Worm (Caenorhabditis elegans): ENCODE data around the gene srbc-51.
A peak's percentile ranks its signal among the peaks of the same experiment; 100 is the strongest.
"Not testable (repeated sequence)": the region's sequence is repeated elsewhere in the genome, so short reads cannot be mapped to it uniquely, and the experiment has no call there.

The srbc-51 gene

ce11 chrV:15803748-15804147 lies 22.5 kb upstream of the srbc-51 start, which contains the start of gene T26E4.18:
Gene T26E4.18 (minus strand): TSS chrV:15803848.
- TF ChIP-seq zip-2 (tag; optimal IDR thresholded peaks at IDR 0.05); aha-1 (tag); Y5F2A.4 (GFP tag; optimal IDR thresholded peaks at IDR 0.05): not testable (repeated sequence)

ce11 chrV:15807420-15807819 lies 18.8 kb upstream of the srbc-51 start, which contains the start of gene srsx-38:
Gene srsx-38 (minus strand): TSS chrV:15807520.
- not testable (repeated sequence) for TF ChIP-seq ztf-11 (tag; optimal IDR thresholded peaks at IDR 0.05); nhr-10 (tag; optimal IDR thresholded peaks at IDR 0.05); gei-8 (GFP tag; optimal IDR thresholded peaks at IDR 0.05)

ce11 chrV:15809543-15809942 lies 16.7 kb upstream of the srbc-51 start, which contains the start of gene srsx-36:
Gene srsx-36 (minus strand): TSS chrV:15809643.
- no peak for TF ChIP-seq hlh-11 (tag; optimal IDR thresholded peaks at IDR 0.05)
- TF ChIP-seq Y105C5A.15 (GFP tag; IDR thresholded peaks at IDR 0.05), result no peak
- TF ChIP-seq ces-1 (GFP tag; optimal IDR thresholded peaks at IDR 0.05), result no peak
- TF ChIP-seq tag-97 (GFP tag; IDR thresholded peaks at IDR 0.05), result no peak
- no peak for TF ChIP-seq D1046.2 (GFP tag; IDR thresholded peaks at IDR 0.05)

ce11 chrV:15810446-15810845 lies 15.8 kb upstream of the srbc-51 start, which contains the start of gene F54B8.1:
Gene F54B8.1 (plus strand): TSS chrV:15810746.
- no peak for TF ChIP-seq ZK546.5 (tag; optimal IDR thresholded peaks at IDR 0.05)
- TF ChIP-seq ceh-44 (GFP tag; IDR thresholded peaks at IDR 0.05), result no peak
- TF ChIP-seq mep-1 (tag; optimal IDR thresholded peaks at IDR 0.05), result no peak
- TF ChIP-seq tag-97 (GFP tag; IDR thresholded peaks at IDR 0.05), result no peak
- no peak for TF ChIP-seq cey-2 (tag; optimal IDR thresholded peaks at IDR 0.05; ENCODE audit: borderline replicate concordance, insufficient read depth)
- no peak for TF ChIP-seq F44E2.7 (GFP tag; IDR thresholded peaks at IDR 0.05)
- no peak for TF ChIP-seq lir-3 (tag; optimal IDR thresholded peaks at IDR 0.05)
- TF ChIP-seq zip-11 (GFP tag; IDR thresholded peaks at IDR 0.05), result no peak
- no peak for TF ChIP-seq nhr-76 (tag; optimal IDR thresholded peaks at IDR 0.05)
- TF ChIP-seq ceh-32 (tag; optimal IDR thresholded peaks at IDR 0.05; ENCODE audit: poor library complexity), result no peak

ce11 chrV:15811982-15812381 lies 14.2 kb upstream of the srbc-51 start, which contains the start of gene nhr-282:
Gene nhr-282 (plus strand): TSS chrV:15812282.
- not testable (repeated sequence) for TF ChIP-seq tra-1 (GFP tag; IDR thresholded peaks at IDR 0.05); dve-1 (tag; optimal IDR thresholded peaks at IDR 0.05; ENCODE audit: insufficient read depth); lim-7 (GFP tag; IDR thresholded peaks at IDR 0.05)

- TF ChIP-seq unc-62 (GFP tag; optimal IDR thresholded peaks at IDR 0.05 in 1 of 2), result no peak
- TF ChIP-seq unc-62 (tag; optimal IDR thresholded peaks at IDR 0.05), result no peak
- TF ChIP-seq duxl-1 (tag; optimal IDR thresholded peaks at IDR 0.05; ENCODE audit: poor library complexity), result no peak
- peak; percentile 71 for TF ChIP-seq zip-2 (tag; optimal IDR thresholded peaks at IDR 0.05)
- no peak for TF ChIP-seq nhr-25 (tag; optimal IDR thresholded peaks at IDR 0.05; ENCODE audit: borderline replicate concordance, insufficient read depth)
- peak; percentile 24 for TF ChIP-seq hlh-30 (tag; optimal IDR thresholded peaks at IDR 0.05; ENCODE audit: insufficient read depth)
- TF ChIP-seq lim-7 (GFP tag; IDR thresholded peaks at IDR 0.05), result no peak
- TF ChIP-seq Y105C5A.15 (GFP tag; IDR thresholded peaks at IDR 0.05), result no peak
- TF ChIP-seq nhr-77 (tag; optimal IDR thresholded peaks at IDR 0.05), result no peak
- no peak for TF ChIP-seq spr-1 (tag; optimal IDR thresholded peaks at IDR 0.05)
- no peak for TF ChIP-seq nhr-102 (tag; optimal IDR thresholded peaks at IDR 0.05)
- no peak for TF ChIP-seq zag-1 (tag; optimal IDR thresholded peaks at IDR 0.05)
- no peak for TF ChIP-seq daf-12 (tag; optimal IDR thresholded peaks at IDR 0.05)
- TF ChIP-seq mxl-3 (GFP tag; optimal IDR thresholded peaks at IDR 0.05), result peak; percentile 31
- TF ChIP-seq ZK337.2 (GFP tag; IDR thresholded peaks at IDR 0.05), result no peak
- TF ChIP-seq attf-4 (tag; optimal IDR thresholded peaks at IDR 0.05), result no peak
- no peak for TF ChIP-seq tag-97 (GFP tag; IDR thresholded peaks at IDR 0.05)
- no peak for TF ChIP-seq skn-1 (tag; optimal IDR thresholded peaks at IDR 0.05)
- TF ChIP-seq nhr-237 (tag; optimal IDR thresholded peaks at IDR 0.05), result no peak
- TF ChIP-seq dmd-6 (GFP tag; IDR thresholded peaks at IDR 0.05), result peak; percentile 12; the same call in 1 of the 2 replicates
- no peak for TF ChIP-seq nhr-111 (GFP tag; optimal IDR thresholded peaks at IDR 0.05)
- TF ChIP-seq nhr-28 (tag; optimal IDR thresholded peaks at IDR 0.05), result peak; percentile 43
- no peak for TF ChIP-seq egl-43 (GFP tag; IDR thresholded peaks at IDR 0.05)
These were observed 10.2 kb upstream of the srbc-51 start, which contains the start of the genes fbxa-69 and F54B8.4 for ce11 chrV:15815962-15816432. Gene fbxa-69 (minus strand): TSS chrV:15815971. Gene F54B8.4 (plus strand): TSS chrV:15816382.

Measured in whole organism, L4 larva.